Worm (Caenorhabditis elegans): Measurements from ENCODE around the gene F57C12.6.

DNA sequence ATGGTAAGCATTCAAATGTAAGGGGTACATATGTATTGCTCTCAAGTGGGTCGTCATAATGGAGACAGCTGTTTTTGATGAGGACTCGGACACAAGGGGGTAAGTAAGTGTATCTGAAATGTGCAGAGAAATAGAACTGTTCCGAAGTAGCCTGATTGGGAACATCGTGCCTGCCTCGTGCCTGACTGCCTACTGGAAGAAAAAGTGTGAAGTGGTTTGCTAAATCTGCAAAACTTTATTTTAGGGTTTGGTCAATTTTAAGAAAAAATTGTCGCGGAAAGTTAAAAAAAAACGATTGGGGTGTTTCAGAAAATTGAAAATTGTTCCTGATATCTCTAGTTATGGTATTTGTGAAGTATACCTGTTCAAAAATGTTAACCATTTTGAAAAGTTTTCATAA lies 3.4 kb upstream of the F57C12.6 start, which contains the start of gene hlh-19:
- TF ChIP-seq pat-9 (tag; optimal IDR thresholded peaks at IDR 0.05) (no peak), ceh-9 (tag; optimal IDR thresholded peaks at IDR 0.05) (no peak), K02D7.2 (tag; optimal IDR thresholded peaks at IDR 0.05) (no peak), pha-4 (tag; optimal IDR thresholded peaks at IDR 0.05) (no peak), ets-4 (tag; optimal IDR thresholded peaks at IDR 0.05) (no peak), nhr-11 (tag; optimal IDR thresholded peaks at IDR 0.05) (no peak), che-1 (tag; optimal IDR thresholded peaks at IDR 0.05) (no peak), K09A11.1 (tag; optimal IDR thresholded peaks at IDR 0.05; ENCODE audit: insufficient read depth) (no peak), ceh-22 (tag; optimal IDR thresholded peaks at IDR 0.05) (no peak), Y22D7AL.16 (tag; optimal IDR thresholded peaks at IDR 0.05) (no peak), fkh-10 (GFP tag; optimal IDR thresholded peaks at IDR 0.05) (no peak), ceh-30 (tag; optimal IDR thresholded peaks at IDR 0.05) (no peak), dve-1 (tag; optimal IDR thresholded peaks at IDR 0.05) (no peak)
